Fruit fly (Drosophila melanogaster) S2 (cell line): ENCODE results near the gene GstD5.

Experiments used
- CG8478 ChIP-seq: fragments of >200 bp; optimal IDR thresholded peaks from 2 replicates; lab custom pipeline; 2018
- CTCF ChIP-seq, 2 experiments: fragments of >200 bp; optimal IDR thresholded peaks; 2 replicates each; lab custom pipeline; 2018

- TF ChIP-seq CG8478 (lab: Kevin White, UChicago), result no peak
- no peak for TF ChIP-seq CTCF (optimal IDR thresholded peaks at IDR 0.05; lab: Kevin White, UChicago)
Observed at dm6 chr3R:12364580-12364979, 11.0 kb upstream of the GstD5 start, which contains the start of gene Tim17a1.
